Fruit fly (Drosophila melanogaster): ENCODE results near the gene CG7202.

The CG7202 gene

DNA sequence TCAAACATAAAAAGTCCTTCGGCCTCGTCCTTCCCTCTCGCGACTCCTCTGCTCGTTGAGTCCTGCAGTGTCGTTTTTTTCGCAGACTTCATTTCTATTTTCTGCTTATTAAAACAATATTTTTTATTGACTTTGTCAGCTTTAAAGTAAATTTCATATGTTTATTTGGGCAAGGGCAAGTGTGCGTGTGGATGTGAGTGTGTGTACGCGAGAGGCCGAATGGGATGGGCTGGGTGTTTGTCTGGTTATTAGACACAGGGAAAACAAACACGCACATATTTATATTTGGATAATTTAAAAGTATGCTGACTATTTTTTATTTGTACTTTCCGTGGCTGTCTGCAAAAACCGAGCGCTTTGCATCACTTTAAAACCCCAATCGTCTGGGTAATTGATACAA, 14.7 kb downstream of the CG7202 start (continued):
- TF ChIP-seq D19B (GFP tag; optimal IDR thresholded peaks at IDR 0.05): no peak
- TF ChIP-seq dmrt99B (tag; optimal IDR thresholded peaks at IDR 0.05): no peak
- TF ChIP-seq CG10979 (tag; optimal IDR thresholded peaks at IDR 0.05): no peak
- TF ChIP-seq CG2199 (GFP tag; IDR thresholded peaks at IDR 0.05): no peak
- TF ChIP-seq schlank (tag; optimal IDR thresholded peaks at IDR 0.05): no peak
- TF ChIP-seq zen (tag; optimal IDR thresholded peaks at IDR 0.05): peak; percentile 40
- no peak for TF ChIP-seq Asciz (GFP tag; optimal IDR thresholded peaks at IDR 0.05)
- TF ChIP-seq Neu2 (GFP tag; optimal IDR thresholded peaks at IDR 0.05; ENCODE audit: borderline replicate concordance): no peak
- TF ChIP-seq sens-2 (GFP tag; IDR thresholded peaks at IDR 0.05): no peak
- peak; percentile 23 for TF ChIP-seq CG15479 (GFP tag; optimal IDR thresholded peaks at IDR 0.05)
- no peak for TF ChIP-seq CG33213 (GFP tag; optimal IDR thresholded peaks at IDR 0.05)

dm6 chr3L:21476429-21477006, 16.1 kb downstream of the CG7202 start, which contains the start of gene croc:
Gene croc, minus strand, starts transcription at chr3L:21476479.
- TF ChIP-seq tap (tag; optimal IDR thresholded peaks at IDR 0.05): no peak
- peak; percentile 86 for TF ChIP-seq CG10321 (GFP tag; IDR thresholded peaks at IDR 0.05)
- TF ChIP-seq CG14965 (GFP tag; optimal IDR thresholded peaks at IDR 0.05; ENCODE audit: borderline replicate concordance): no peak
- peak; percentile 61 for TF ChIP-seq CoRest (tag; optimal IDR thresholded peaks at IDR 0.05)
- TF ChIP-seq CG18476 (GFP tag; optimal IDR thresholded peaks at IDR 0.05): no peak
- TF ChIP-seq dimm (GFP tag; IDR thresholded peaks at IDR 0.05): no peak
- TF ChIP-seq Ets97D (GFP tag; optimal IDR thresholded peaks at IDR 0.05): peak; percentile 40
- peak; percentile 13 for TF ChIP-seq kni (GFP tag; optimal IDR thresholded peaks at IDR 0.05)
- TF ChIP-seq CG6813 (GFP tag; optimal IDR thresholded peaks at IDR 0.05): no peak
- peak; percentile 33 for TF ChIP-seq tin (GFP tag; optimal IDR thresholded peaks at IDR 0.05)
- TF ChIP-seq yki (optimal IDR thresholded peaks at IDR 0.05): peak; percentile 99
- TF ChIP-seq Hmr (GFP tag; optimal IDR thresholded peaks at IDR 0.05): peak; percentile 1
- no peak for TF ChIP-seq exex (tag; optimal IDR thresholded peaks at IDR 0.05)
- no peak for TF ChIP-seq CG14050 (GFP tag; IDR thresholded peaks at IDR 0.05)
- no peak for TF ChIP-seq CG18011 (GFP tag; optimal IDR thresholded peaks at IDR 0.05)
- peak; percentile 87 to 97 for TF ChIP-seq Trl (optimal IDR thresholded peaks at IDR 0.05)
- TF ChIP-seq Trl (GFP tag; optimal IDR thresholded peaks at IDR 0.05): peak; percentile 31
- no peak for TF ChIP-seq eve (GFP tag; optimal IDR thresholded peaks at IDR 0.05)
- no peak for TF ChIP-seq CG30020 (tag; optimal IDR thresholded peaks at IDR 0.05)
- peak; percentile 11 for TF ChIP-seq Deaf1 (tag; optimal IDR thresholded peaks at IDR 0.05)
- TF ChIP-seq dan (GFP tag; IDR thresholded peaks at IDR 0.05): no peak
- TF ChIP-seq seq (GFP tag; IDR thresholded peaks at IDR 0.05): peak; percentile 68; the same call in 1 of the 2 replicates
- TF ChIP-seq crol (GFP tag; IDR thresholded peaks at IDR 0.05): peak; percentile 63
- TF ChIP-seq CG1233 (GFP tag; optimal IDR thresholded peaks at IDR 0.05): no peak
- TF ChIP-seq CG12769 (tag; optimal IDR thresholded peaks at IDR 0.05): no peak
- peak; percentile 55; the same call in 1 of the 3 replicates for TF ChIP-seq zen2 (GFP tag; IDR thresholded peaks at IDR 0.05; ENCODE audit: partially characterized antibody)
- peak; percentile 65 for TF ChIP-seq sens (GFP tag)
- no peak for TF ChIP-seq lbe (GFP tag; optimal IDR thresholded peaks at IDR 0.05)
- TF ChIP-seq Adf1 (GFP tag; IDR thresholded peaks at IDR 0.05): peak; percentile 91
- TF ChIP-seq lov (optimal IDR thresholded peaks at IDR 0.05): no peak
- 0 out of 3 replicates have a peak, but pooled peaks have one; percentile 13 for TF ChIP-seq lov (GFP tag; IDR thresholded peaks at IDR 0.05)
- peak; percentile 24 for TF ChIP-seq CG17829 (tag; optimal IDR thresholded peaks at IDR 0.05)
- TF ChIP-seq CG13424 (tag; optimal IDR thresholded peaks at IDR 0.05): no peak
- no peak for TF ChIP-seq mam (GFP tag; optimal IDR thresholded peaks at IDR 0.05)
- TF ChIP-seq CG4854 (GFP tag; optimal IDR thresholded peaks at IDR 0.05): no peak
- no peak for TF ChIP-seq CG1792 (GFP tag; optimal IDR thresholded peaks at IDR 0.05)
- TF ChIP-seq Chrac-16 (GFP tag; optimal IDR thresholded peaks at IDR 0.05): no peak
- no peak for TF ChIP-seq CG16813 (GFP tag; IDR thresholded peaks at IDR 0.05; ENCODE audit: partially characterized antibody)
- TF ChIP-seq CG9727 (GFP tag; optimal IDR thresholded peaks at IDR 0.05): no peak
